Worm (Caenorhabditis elegans): Measurements from ENCODE around the gene K02C4.5.

DNA sequence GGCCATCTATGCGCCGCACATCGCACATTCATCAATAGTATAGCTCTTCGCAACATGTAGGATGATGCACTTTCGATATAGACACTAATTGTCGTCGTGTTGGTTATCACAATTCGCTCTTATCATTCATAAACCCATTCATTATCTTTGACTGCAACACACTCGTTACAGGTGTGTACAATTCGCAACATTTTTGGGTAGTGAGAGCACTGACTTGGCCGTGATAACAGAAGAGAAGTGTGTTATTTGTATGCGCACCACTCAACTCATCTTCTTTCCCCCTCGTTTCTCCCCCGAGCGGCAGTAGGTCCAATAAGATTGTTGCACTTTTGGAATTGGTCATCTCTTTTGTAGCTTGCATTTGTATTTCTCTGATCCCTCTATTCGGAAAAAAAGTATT lies 49.1 kb downstream of the K02C4.5 start:
- TF ChIP-seq ztf-29 (GFP tag; IDR thresholded peaks at IDR 0.05), result no peak
- TF ChIP-seq tab-1 (GFP tag; IDR thresholded peaks at IDR 0.05), result no peak
- no peak for TF ChIP-seq med-1 (GFP tag; optimal IDR thresholded peaks at IDR 0.05; ENCODE audit: insufficient read depth)
- no peak for TF ChIP-seq ref-1 (GFP tag; conservative IDR thresholded peaks at IDR 0.05)
- TF ChIP-seq cog-1 (tag; optimal IDR thresholded peaks at IDR 0.05), result no peak
- TF ChIP-seq klf-2 (GFP tag; conservative IDR thresholded peaks at IDR 0.05), result no peak

Data from whole organism, midembryonic.